Worm (Caenorhabditis elegans) whole organism, L3 larva: ENCODE data around the gene C29F9.9.

Source experiments
- R02D3.7 ChIP-seq: fragments of 150-350 bp; optimal IDR thresholded peaks from 2 replicates; lab custom pipeline; 2014; ENCODE audit warnings: missing biosample characterization, missing genetic modification characterization
- ama-1 ChIP-seq: fragments of 150-350 bp; optimal IDR thresholded peaks from 2 replicates; lab custom pipeline; 2018
- ceh-9 ChIP-seq: sonication (generic microtip); optimal IDR thresholded peaks from 2 replicates; lab custom pipeline; 2018; ENCODE audit warnings: missing biosample characterization, missing genetic modification characterization
- egl-5 ChIP-seq: fragments of 150-350 bp; optimal IDR thresholded peaks from 2 replicates; lab custom pipeline; 2017; ENCODE audit warnings: missing biosample characterization, missing genetic modification reagents, missing genetic modification characterization, inconsistent platforms
- elt-1 ChIP-seq: fragments of 150-350 bp; optimal IDR thresholded peaks from 2 replicates; lab custom pipeline; 2014; ENCODE audit warnings: missing biosample characterization, missing genetic modification characterization
- elt-2 ChIP-seq: sonication (generic microtip); optimal IDR thresholded peaks from 2 replicates; lab custom pipeline; 2016; ENCODE audit warnings: missing genetic modification reagents, mild to moderate bottlenecking, missing genetic modification characterization, missing compliant biosample characterization
- lin-15B ChIP-seq: fragments of 150-350 bp; optimal IDR thresholded peaks from 2 replicates; lab custom pipeline; 2014; ENCODE audit warnings: missing biosample characterization, missing genetic modification characterization
- nhr-237 ChIP-seq: fragments of 150-350 bp; optimal IDR thresholded peaks from 2 replicates; lab custom pipeline; 2014; ENCODE audit warnings: missing biosample characterization, missing genetic modification characterization
- nhr-25 ChIP-seq: sonication (generic microtip); optimal IDR thresholded peaks from 2 replicates; lab custom pipeline; 2017; ENCODE audit warnings: missing biosample characterization, missing genetic modification characterization
- nhr-43 ChIP-seq: sonication (generic microtip); optimal IDR thresholded peaks from 2 replicates; lab custom pipeline; 2016; ENCODE audit warnings: mild to moderate bottlenecking, missing genetic modification characterization, missing compliant biosample characterization; ENCODE audit not compliant: poor library complexity, severe bottlenecking
- unc-62 ChIP-seq: fragments of 150-350 bp; sonication (generic microtip); optimal IDR thresholded peaks from 4 replicates; lab custom pipeline; 2014; ENCODE audit warnings: missing biosample characterization, missing genetic modification reagents, missing genetic modification characterization
- ztf-11 ChIP-seq: fragments of 150-350 bp; optimal IDR thresholded peaks from 2 replicates; lab custom pipeline; 2014; ENCODE audit warnings: missing biosample characterization, missing genetic modification characterization

DNA sequence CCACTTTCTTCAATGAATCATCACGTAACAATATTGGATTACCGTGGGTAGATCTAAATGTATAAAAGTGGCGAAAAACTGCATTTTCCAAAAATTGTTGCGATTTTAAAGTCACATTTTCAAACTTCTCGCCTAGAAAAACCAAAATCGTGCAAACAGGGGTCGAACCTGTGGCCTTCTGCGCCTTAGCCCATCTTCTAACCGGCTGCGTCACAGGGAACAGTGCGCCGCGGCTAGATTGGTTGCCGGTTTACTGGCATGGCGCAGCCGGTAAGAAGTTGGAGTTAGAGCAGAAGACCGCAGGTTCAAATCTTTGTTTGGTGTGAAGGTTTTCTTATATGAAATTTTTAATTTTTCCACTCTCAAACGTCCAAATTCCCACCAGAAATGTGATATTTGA, 49.7 kb downstream of the C29F9.9 start:
- TF ChIP-seq ztf-11 (tag; lab: Kevin White, UChicago) (no peak), R02D3.7 (tag; lab: Kevin White, UChicago) (no peak), lin-15B (tag; lab: Kevin White, UChicago) (no peak), unc-62 (GFP tag; lab: Kevin White, UChicago) (no peak), egl-5 (tag; lab: Kevin White, UChicago) (no peak), nhr-25 (tag; lab: Kevin White, UChicago) (no peak), nhr-237 (tag; lab: Kevin White, UChicago) (no peak), elt-1 (tag; lab: Kevin White, UChicago) (no peak), ceh-9 (tag; lab: Kevin White, UChicago) (no peak), elt-2 (tag; lab: Kevin White, UChicago) (no peak), ama-1 (lab: Kevin White, UChicago) (no peak), nhr-43 (no peak)
